Worm (Caenorhabditis elegans): ENCODE results near the gene ZK353.2.

Gene ZK353.2

ce11 chrIII:8446061-8446460 is 47.5 kb downstream of the ZK353.2 start:
- TF ChIP-seq lin-15B (tag; optimal IDR thresholded peaks at IDR 0.05): no peak
- TF ChIP-seq ceh-8 (GFP tag; optimal IDR thresholded peaks at IDR 0.05): no peak
- TF ChIP-seq lin-35 (GFP tag; optimal IDR thresholded peaks at IDR 0.05): no peak
- no peak for TF ChIP-seq Y116A8C.19 (tag; optimal IDR thresholded peaks at IDR 0.05; ENCODE audit: borderline replicate concordance)
- no peak for TF ChIP-seq dpl-1 (GFP tag; optimal IDR thresholded peaks at IDR 0.05)
- TF ChIP-seq mep-1 (tag; optimal IDR thresholded peaks at IDR 0.05): peak; percentile 53
- TF ChIP-seq ztf-4 (tag; optimal IDR thresholded peaks at IDR 0.05): no peak
- no peak for TF ChIP-seq ama-1 (optimal IDR thresholded peaks at IDR 0.05)

DNA sequence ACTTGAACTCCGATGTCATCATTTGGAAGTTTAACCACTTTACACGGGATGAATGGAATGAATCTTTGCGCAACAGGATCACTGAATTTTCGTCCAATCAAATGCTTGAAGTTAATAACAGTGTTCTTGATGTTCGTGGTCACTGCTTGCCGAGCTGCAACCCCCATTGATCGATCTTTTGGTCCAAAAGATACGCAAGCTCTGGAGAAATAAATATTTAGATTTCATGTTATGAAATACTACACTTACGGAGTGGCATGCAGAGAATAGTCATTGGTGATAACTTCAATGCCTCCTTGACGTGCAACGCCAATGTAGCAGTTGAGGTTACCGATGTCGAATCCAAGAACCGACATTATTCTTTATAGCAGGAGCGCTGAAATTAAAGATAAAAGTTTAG is 48.0 kb downstream of the ZK353.2 start, which contains the start of gene hsp-110:
TSS of gene hsp-110 (minus strand) at position 376 of the 400 bp plus-strand sequence.
- TF ChIP-seq tbx-2 (tag; optimal IDR thresholded peaks at IDR 0.05) (no peak), lin-39 (tag; optimal IDR thresholded peaks at IDR 0.05) (no peak), ceh-8 (GFP tag; optimal IDR thresholded peaks at IDR 0.05) (no peak), nhr-20 (tag; optimal IDR thresholded peaks at IDR 0.05) (no peak), aly-2 (tag; optimal IDR thresholded peaks at IDR 0.05) (no peak), elt-3 (tag; optimal IDR thresholded peaks at IDR 0.05) (no peak), swsn-7 (tag; optimal IDR thresholded peaks at IDR 0.05) (no peak), ceh-63 (GFP tag; optimal IDR thresholded peaks at IDR 0.05) (no peak), fos-1 (tag; optimal IDR thresholded peaks at IDR 0.05) (no peak), unc-30 (tag; optimal IDR thresholded peaks at IDR 0.05) (no peak), vab-15 (tag; optimal IDR thresholded peaks at IDR 0.05) (no peak), snpc-4 (tag; optimal IDR thresholded peaks at IDR 0.05) (no peak), nhr-237 (tag; optimal IDR thresholded peaks at IDR 0.05) (no peak), unc-86 (tag; optimal IDR thresholded peaks at IDR 0.05) (no peak), sptf-1 (tag; optimal IDR thresholded peaks at IDR 0.05) (no peak), hlh-17 (GFP tag; optimal IDR thresholded peaks at IDR 0.05; ENCODE audit: borderline replicate concordance) (no peak), mab-9 (GFP tag; IDR thresholded peaks at IDR 0.05) (no peak), jun-1 (tag; optimal IDR thresholded peaks at IDR 0.05) (no peak), nhr-19 (GFP tag; conservative IDR thresholded peaks at IDR 0.05) (no peak), xbp-1 (tag; optimal IDR thresholded peaks at IDR 0.05) (no peak)

DNA sequence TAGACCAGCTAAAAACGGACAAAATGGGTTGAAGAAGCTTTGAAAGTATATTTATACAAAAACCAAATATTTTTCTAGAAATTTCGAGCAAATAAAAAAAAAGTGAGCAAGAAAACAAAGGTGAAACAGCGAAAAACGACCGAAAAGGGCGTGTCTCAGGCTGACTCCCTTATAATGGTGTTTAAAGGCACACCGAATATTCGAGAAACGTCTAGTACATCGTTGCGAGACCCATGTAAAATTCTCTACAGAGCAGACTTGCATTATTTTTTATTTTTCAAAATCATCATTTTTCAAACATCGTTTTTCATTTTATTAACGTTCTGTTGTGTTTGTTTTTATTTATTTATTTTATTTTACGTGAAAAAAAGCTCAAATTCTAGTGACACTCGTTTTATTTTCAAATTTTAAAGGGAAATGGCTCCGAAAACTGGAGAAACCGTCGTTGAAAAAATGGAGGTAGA is 48.5 kb downstream of the ZK353.2 start, which contains the start of gene rpn-3:
TSS of gene rpn-3 (plus strand) at position 414 of the 464 bp plus-strand sequence.
- TF ChIP-seq nhr-237 (tag; optimal IDR thresholded peaks at IDR 0.05) (peak; percentile 97), zip-4 (GFP tag; optimal IDR thresholded peaks at IDR 0.05) (peak; percentile 89), unc-130 (tag; optimal IDR thresholded peaks at IDR 0.05) (peak; percentile 98), isw-1 (GFP tag; IDR thresholded peaks at IDR 0.05) (peak; percentile 98), aly-2 (tag; optimal IDR thresholded peaks at IDR 0.05) (peak; percentile 99), egl-13 (tag; optimal IDR thresholded peaks at IDR 0.05) (peak; percentile 95), nhr-85 (tag) (peak; percentile 96), elt-2 (tag; optimal IDR thresholded peaks at IDR 0.05) (peak; percentile 75), tlp-1 (tag; optimal IDR thresholded peaks at IDR 0.05) (no peak), alr-1 (tag; optimal IDR thresholded peaks at IDR 0.05; ENCODE audit: borderline replicate concordance) (no peak), elt-3 (tag; optimal IDR thresholded peaks at IDR 0.05) (peak in 5 of 6 experiments; percentile 27 to 95 (median 90)), pax-3 (tag; optimal IDR thresholded peaks at IDR 0.05) (peak; percentile 89), nhr-19 (GFP tag; conservative IDR thresholded peaks at IDR 0.05) (peak; percentile 97), hlh-4 (tag; optimal IDR thresholded peaks at IDR 0.05) (no peak), pag-3 (tag; optimal IDR thresholded peaks at IDR 0.05; ENCODE audit: borderline replicate concordance, insufficient read depth) (peak; percentile 77), ceh-8 (GFP tag; optimal IDR thresholded peaks at IDR 0.05) (peak; percentile 85), nhr-20 (tag; optimal IDR thresholded peaks at IDR 0.05) (peak; percentile 98), fos-1 (tag; optimal IDR thresholded peaks at IDR 0.05) (peak; percentile 96), zag-1 (tag; optimal IDR thresholded peaks at IDR 0.05) (peak; percentile 63), grh-1 (GFP tag; IDR thresholded peaks at IDR 0.05) (peak; percentile 91), snpc-4 (tag; optimal IDR thresholded peaks at IDR 0.05) (peak; percentile 88), C04F5.9 (tag; optimal IDR thresholded peaks at IDR 0.05) (peak; percentile 90), pqm-1 (tag; optimal IDR thresholded peaks at IDR 0.05) (peak; percentile 53), C34B4.2 (tag; optimal IDR thresholded peaks at IDR 0.05) (no peak), mep-1 (tag; optimal IDR thresholded peaks at IDR 0.05) (peak; percentile 99), nhr-11 (tag; optimal IDR thresholded peaks at IDR 0.05) (peak; percentile 93), ets-5 (GFP tag; IDR thresholded peaks at IDR 0.05) (no peak), ceh-82 (tag; optimal IDR thresholded peaks at IDR 0.05) (peak; percentile 97 to 99 (median 98)), nhr-84 (tag; optimal IDR thresholded peaks at IDR 0.05) (no peak), lin-35 (GFP tag; optimal IDR thresholded peaks at IDR 0.05) (peak; percentile 93), dsc-1 (tag; optimal IDR thresholded peaks at IDR 0.05) (peak; percentile 98), snu-23 (GFP tag; optimal IDR thresholded peaks at IDR 0.05) (peak; percentile 99)

Measured in whole organism, L1 larva.